Worm (Caenorhabditis elegans): ENCODE data around the gene tag-329.

- TF ChIP-seq nhr-11 (tag; optimal IDR thresholded peaks at IDR 0.05) = no peak
- no peak for TF ChIP-seq R02D3.7 (tag; optimal IDR thresholded peaks at IDR 0.05)
These were observed 7.4 kb upstream of the tag-329 start for ce11 chrV:9527337-9527736.

All from whole organism, L2 larva.